Fruit fly (Drosophila melanogaster) whole organism, prepupa: ENCODE measurements around the gene CG10064.

ENCODE experiments used
- Blimp-1 ChIP-seq: fragments of 200-800 bp; sonication (Bioruptor generic); optimal IDR thresholded peaks from 3 replicates; lab custom pipeline; 2017; ENCODE audit warnings: missing biosample characterization, missing genetic modification characterization, mild to moderate bottlenecking, moderate library complexity, missing genetic modification reagents
- CG10631 ChIP-seq: fragments of 200-800 bp; sonication (Bioruptor generic); optimal IDR thresholded peaks from 2 replicates; lab custom pipeline; 2016; ENCODE audit warnings: missing biosample characterization, missing genetic modification characterization
- CG10669 ChIP-seq: fragments of 200-800 bp; sonication (Bioruptor generic); optimal IDR thresholded peaks from 3 replicates; lab custom pipeline; 2018; ENCODE audit warnings: missing biosample characterization, mild to moderate bottlenecking, missing genetic modification characterization, moderate library complexity
- CG11294 ChIP-seq: fragments of 200-800 bp; sonication (Bioruptor generic); IDR thresholded peaks from 2 replicates; pipeline ENCODE4 v1.3.6; 2022; ENCODE audit warnings: missing biosample characterization, missing genetic modification characterization
- CG11762 ChIP-seq: fragments of 200-800 bp; sonication (Bioruptor generic); optimal IDR thresholded peaks from 3 replicates; lab custom pipeline; 2016; ENCODE audit warnings: missing biosample characterization, missing genetic modification characterization; ENCODE audit not compliant: insufficient read depth
- CG11902 ChIP-seq: fragments of 200-800 bp; sonication (Bioruptor generic); optimal IDR thresholded peaks from 3 replicates; lab custom pipeline; 2016; ENCODE audit warnings: missing biosample characterization, missing genetic modification characterization
- CG15336 ChIP-seq: fragments of 200-800 bp; sonication (Bioruptor generic); IDR thresholded peaks from 2 replicates; pipeline ENCODE4 v1.3.6; 2022; ENCODE audit warnings: missing biosample characterization, missing genetic modification characterization
- CG1621 ChIP-seq: fragments of 200-800 bp; sonication (Bioruptor generic); optimal IDR thresholded peaks from 3 replicates; lab custom pipeline; 2018; ENCODE audit warnings: missing biosample characterization, mild to moderate bottlenecking, missing genetic modification characterization
- CG16779 ChIP-seq: fragments of 200-800 bp; sonication (Bioruptor generic); optimal IDR thresholded peaks from 3 replicates; lab custom pipeline; 2017; ENCODE audit warnings: missing biosample characterization, mild to moderate bottlenecking, missing genetic modification characterization
- CG3032 ChIP-seq: fragments of 200-800 bp; optimal IDR thresholded peaks from 2 replicates; lab custom pipeline; 2019; ENCODE audit warnings: missing biosample characterization, mild to moderate bottlenecking, missing genetic modification characterization, moderate library complexity
- CG32006 ChIP-seq: fragments of 200-800 bp; sonication (Bioruptor generic); optimal IDR thresholded peaks from 3 replicates; lab custom pipeline; 2017; ENCODE audit warnings: missing biosample characterization, mild to moderate bottlenecking, missing genetic modification characterization
- CG34406 ChIP-seq: fragments of 200-800 bp; sonication (Bioruptor generic); optimal IDR thresholded peaks from 3 replicates; lab custom pipeline; 2016; ENCODE audit warnings: missing biosample characterization, missing genetic modification characterization
- CG6163 ChIP-seq: fragments of 200-800 bp; sonication (Bioruptor generic); IDR thresholded peaks from 3 replicates; pipeline ENCODE4 v1.3.6; 2022; ENCODE audit warnings: missing biosample characterization, missing genetic modification characterization
- CG6276 ChIP-seq: fragments of 200-800 bp; sonication (Bioruptor generic); optimal IDR thresholded peaks from 2 replicates; lab custom pipeline; 2017; ENCODE audit warnings: missing biosample characterization, mild to moderate bottlenecking, missing genetic modification characterization
- CG6792 ChIP-seq: fragments of 200-800 bp; sonication (Bioruptor generic); optimal IDR thresholded peaks from 3 replicates; lab custom pipeline; 2016; ENCODE audit warnings: missing biosample characterization, missing genetic modification characterization
- CG6854 ChIP-seq: fragments of 200-800 bp; sonication (Bioruptor generic); optimal IDR thresholded peaks from 2 replicates; lab custom pipeline; 2017; ENCODE audit warnings: missing biosample characterization, mild to moderate bottlenecking, missing genetic modification characterization
- CG7368 ChIP-seq: fragments of 200-800 bp; sonication (Bioruptor generic); optimal IDR thresholded peaks from 3 replicates; lab custom pipeline; 2016; ENCODE audit warnings: missing biosample characterization, missing genetic modification characterization
- CG8119 ChIP-seq: fragments of 200-800 bp; sonication (Bioruptor generic); IDR thresholded peaks from 3 replicates; pipeline ENCODE4 v1.3.6; 2022; ENCODE audit warnings: missing biosample characterization, missing genetic modification characterization
- CG8632 ChIP-seq: fragments of 200-800 bp; sonication (Bioruptor generic); optimal IDR thresholded peaks from 3 replicates; lab custom pipeline; 2016; ENCODE audit warnings: missing biosample characterization, missing genetic modification characterization
- CG9139 ChIP-seq: fragments of 200-800 bp; sonication (Bioruptor generic); optimal IDR thresholded peaks from 3 replicates; lab custom pipeline; 2017; ENCODE audit warnings: missing biosample characterization, mild to moderate bottlenecking, missing genetic modification characterization
- Eip78C ChIP-seq: fragments of 200-800 bp; sonication (Bioruptor generic); peaks from one replicate; lab custom pipeline; 2016; ENCODE audit warnings: missing biosample characterization, missing genetic modification characterization
- Eip93F ChIP-seq: fragments of 200-800 bp; sonication (Bioruptor generic); optimal IDR thresholded peaks from 2 replicates; lab custom pipeline; 2016; ENCODE audit warnings: missing biosample characterization, mild to moderate bottlenecking, missing genetic modification characterization
- Ets21C ChIP-seq: fragments of 200-800 bp; sonication (Bioruptor generic); optimal IDR thresholded peaks from 3 replicates; lab custom pipeline; 2016; ENCODE audit warnings: missing biosample characterization, missing genetic modification characterization
- Gug ChIP-seq: fragments of 200-800 bp; sonication (Bioruptor generic); IDR thresholded peaks from 2 replicates; pipeline ENCODE4 v1.3.6; 2022; ENCODE audit warnings: missing biosample characterization, missing genetic modification characterization
- Hr38 ChIP-seq: sonication (Bioruptor generic); optimal IDR thresholded peaks from 2 replicates; lab custom pipeline; 2016; ENCODE audit warnings: missing biosample characterization, missing genetic modification characterization
- Hr39 ChIP-seq: fragments of 200-800 bp; sonication (Bioruptor generic); optimal IDR thresholded peaks from 2 replicates; lab custom pipeline; 2016; ENCODE audit warnings: missing biosample characterization, missing genetic modification characterization
- Hr4 ChIP-seq: fragments of 200-800 bp; sonication (Bioruptor generic); optimal IDR thresholded peaks from 3 replicates; lab custom pipeline; 2016; ENCODE audit warnings: missing biosample characterization, missing genetic modification characterization
- Met ChIP-seq: fragments of 200-800 bp; sonication (Bioruptor generic); optimal IDR thresholded peaks from 3 replicates; lab custom pipeline; 2016; ENCODE audit warnings: missing biosample characterization, missing genetic modification characterization
- OdsH ChIP-seq: fragments of 200-800 bp; sonication (Bioruptor generic); optimal IDR thresholded peaks from 3 replicates; lab custom pipeline; 2016; ENCODE audit warnings: missing biosample characterization, missing genetic modification characterization
- Smox ChIP-seq: fragments of 200-800 bp; sonication (Bioruptor generic); optimal IDR thresholded peaks from 3 replicates; lab custom pipeline; 2016; ENCODE audit warnings: missing biosample characterization, missing genetic modification characterization
- Sox102F ChIP-seq: fragments of 200-800 bp; sonication (Bioruptor generic); optimal IDR thresholded peaks from 2 replicates; lab custom pipeline; 2016; ENCODE audit warnings: missing biosample characterization, mild to moderate bottlenecking, missing genetic modification characterization
- Sox14 ChIP-seq: fragments of 200-800 bp; sonication (Bioruptor generic); optimal IDR thresholded peaks from 3 replicates; lab custom pipeline; 2016; ENCODE audit warnings: missing biosample characterization, missing genetic modification characterization
- achi ChIP-seq: fragments of 200-800 bp; sonication (Bioruptor generic); optimal IDR thresholded peaks from 3 replicates; lab custom pipeline; 2016; ENCODE audit warnings: missing biosample characterization, missing genetic modification characterization
- acj6 ChIP-seq: fragments of 200-800 bp; sonication (Bioruptor generic); optimal IDR thresholded peaks from 3 replicates; lab custom pipeline; 2016; ENCODE audit warnings: missing biosample characterization, missing genetic modification characterization
- dsx ChIP-seq: fragments of 200-800 bp; optimal IDR thresholded peaks from 3 replicates; lab custom pipeline; 2019; ENCODE audit warnings: missing biosample characterization, mild to moderate bottlenecking, missing genetic modification characterization, moderate library complexity; ENCODE audit not compliant: poor library complexity, severe bottlenecking
- eg ChIP-seq: fragments of 200-800 bp; sonication (Bioruptor generic); IDR thresholded peaks from 3 replicates; pipeline ENCODE4 v1.3.6; 2022; ENCODE audit warnings: missing biosample characterization, missing genetic modification characterization
- esn ChIP-seq: fragments of 200-800 bp; sonication (Bioruptor generic); optimal IDR thresholded peaks from 2 replicates; lab custom pipeline; 2016; ENCODE audit warnings: missing biosample characterization, mild to moderate bottlenecking, missing genetic modification characterization, moderate library complexity
- fd59A ChIP-seq: fragments of 200-800 bp; sonication (Bioruptor generic); optimal IDR thresholded peaks from 2 replicates; lab custom pipeline; 2017; ENCODE audit warnings: missing biosample characterization, mild to moderate bottlenecking, missing genetic modification characterization, missing genetic modification reagents
- fd85E ChIP-seq: fragments of 200-800 bp; sonication (Bioruptor generic); optimal IDR thresholded peaks from 3 replicates; lab custom pipeline; 2016; ENCODE audit warnings: missing biosample characterization, missing genetic modification characterization
- fkh ChIP-seq: fragments of 200-800 bp; sonication (Bioruptor generic); optimal IDR thresholded peaks from 3 replicates; lab custom pipeline; 2017; ENCODE audit warnings: missing biosample characterization, mild to moderate bottlenecking, missing genetic modification characterization, moderate library complexity
- net ChIP-seq: fragments of 200-800 bp; sonication (Bioruptor generic); optimal IDR thresholded peaks from 3 replicates; lab custom pipeline; 2016; ENCODE audit warnings: missing biosample characterization, missing genetic modification characterization
- salr ChIP-seq, 2 experiments: fragments of 200-800 bp; sonication (Bioruptor generic); optimal IDR thresholded peaks; 3 replicates each; lab custom pipeline; 2016 to 2018; ENCODE audit warnings: missing biosample characterization in 2 of 2, missing genetic modification characterization in 2 of 2, mild to moderate bottlenecking in 1 of 2
- ss ChIP-seq, 2 experiments: fragments of 200-800 bp; sonication (Bioruptor generic); optimal IDR thresholded peaks; 2 replicates in 1 of 2; 3 replicates in 1 of 2; lab custom pipeline; 2017 to 2018; ENCODE audit warnings: mild to moderate bottlenecking in 2 of 2, missing biosample characterization in 2 of 2, missing genetic modification characterization in 2 of 2, moderate library complexity in 1 of 2
- svp ChIP-seq: fragments of 200-800 bp; sonication (Bioruptor generic); peaks from one replicate; lab custom pipeline; 2016; ENCODE audit warnings: missing biosample characterization, missing genetic modification characterization
- topi ChIP-seq: fragments of 200-800 bp; sonication (Bioruptor generic); optimal IDR thresholded peaks from 3 replicates; lab custom pipeline; 2016; ENCODE audit warnings: missing biosample characterization, missing genetic modification characterization

CG10064 gene

DNA sequence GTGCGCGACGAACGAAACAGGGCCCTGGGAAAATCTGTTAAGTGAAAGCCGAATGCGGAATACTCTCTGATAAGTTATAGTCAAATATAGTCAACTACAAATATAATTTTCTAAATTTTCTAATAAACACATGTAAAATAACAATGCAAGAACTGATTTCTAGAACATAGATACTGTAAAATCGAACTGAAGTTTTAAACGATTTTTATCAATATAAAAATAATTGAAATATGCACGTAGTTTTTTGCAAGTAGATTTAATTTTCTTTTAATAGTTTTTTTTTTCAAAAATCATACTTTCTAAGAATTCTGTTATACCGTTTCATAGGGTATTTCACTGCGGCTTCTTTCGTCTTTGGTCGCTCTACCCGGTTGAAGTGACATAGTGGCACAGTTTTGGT, 40.7 kb upstream of the CG10064 start (continued):
- TF ChIP-seq Smox (GFP tag; lab: Kevin White, UChicago) (peak; percentile 11), CG15336 (GFP tag; lab: Robert Waterston, UW) (peak; percentile 52; the same call in 1 of the 2 replicates), CG32006 (GFP tag; lab: Kevin White, UChicago) (peak; percentile 65), Hr38 (no peak), CG34406 (GFP tag; lab: Kevin White, UChicago) (peak; percentile 53), topi (GFP tag; lab: Kevin White, UChicago) (peak; percentile 28)

DNA sequence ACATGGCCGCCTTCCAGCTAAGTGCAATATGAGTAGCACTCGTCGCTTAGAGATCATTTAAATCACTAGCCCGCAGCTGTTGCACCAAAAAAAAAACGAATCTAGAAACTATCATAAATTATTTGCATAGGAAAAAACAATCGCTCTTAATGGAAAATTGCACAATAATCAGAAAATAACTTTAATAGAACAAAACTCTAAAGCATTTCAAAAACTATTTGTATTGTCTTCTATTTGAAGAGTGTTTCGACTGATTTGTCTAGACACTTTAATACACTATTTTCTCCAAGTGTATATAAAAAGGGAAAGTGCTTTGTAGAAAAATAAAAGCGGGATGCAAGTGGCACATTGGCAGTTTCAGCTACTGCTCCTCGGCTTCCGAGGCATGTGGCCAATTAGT, 38.7 kb upstream of the CG10064 start:
- peak; percentile 45 for TF ChIP-seq Hr4 (GFP tag; lab: Kevin White, UChicago)
- peak in 1 of 2 experiments; percentile 20 for TF ChIP-seq salr (GFP tag; optimal IDR thresholded peaks at IDR 0.05; lab: Kevin White, UChicago)
- no peak for TF ChIP-seq fkh (GFP tag; lab: Kevin White, UChicago)
- peak; percentile 5 for TF ChIP-seq achi
- no peak for TF ChIP-seq Ets21C
- no peak for TF ChIP-seq CG1621 (tag; lab: Kevin White, UChicago)
- no peak for TF ChIP-seq CG11294 (GFP tag; lab: Robert Waterston, UW)
- TF ChIP-seq CG9139 (GFP tag; lab: Kevin White, UChicago): no peak
- no peak for TF ChIP-seq fd59A (GFP tag; lab: Kevin White, UChicago)
- no peak for TF ChIP-seq CG11902
- TF ChIP-seq CG32006 (GFP tag; lab: Kevin White, UChicago): peak; percentile 49
- TF ChIP-seq acj6 (GFP tag; lab: Kevin White, UChicago): peak; percentile 4
- TF ChIP-seq CG16779 (tag; lab: Kevin White, UChicago): no peak
- 0 out of 3 replicates have a peak, but pooled peaks have one; percentile 18 for TF ChIP-seq CG6163
- no peak for TF ChIP-seq Smox (GFP tag; lab: Kevin White, UChicago)
- TF ChIP-seq CG15336 (GFP tag; lab: Robert Waterston, UW): 0 out of 2 replicates have a peak, but pooled peaks have one; percentile 35
- TF ChIP-seq Hr38: no peak
- no peak for TF ChIP-seq Sox102F (GFP tag; lab: Kevin White, UChicago)
- peak; percentile 79 for TF ChIP-seq Eip78C (GFP tag; lab: Kevin White, UChicago)
- TF ChIP-seq CG8119 (GFP tag; lab: Robert Waterston, UW): peak; percentile 19; the same call in 1 of the 3 replicates
- peak; percentile 16; the same call in 1 of the 2 replicates for TF ChIP-seq Gug (GFP tag; lab: Robert Waterston, UW)
- no peak for TF ChIP-seq Eip93F (GFP tag; lab: Kevin White, UChicago)
- TF ChIP-seq, all 60 proteins: peak for 10

DNA sequence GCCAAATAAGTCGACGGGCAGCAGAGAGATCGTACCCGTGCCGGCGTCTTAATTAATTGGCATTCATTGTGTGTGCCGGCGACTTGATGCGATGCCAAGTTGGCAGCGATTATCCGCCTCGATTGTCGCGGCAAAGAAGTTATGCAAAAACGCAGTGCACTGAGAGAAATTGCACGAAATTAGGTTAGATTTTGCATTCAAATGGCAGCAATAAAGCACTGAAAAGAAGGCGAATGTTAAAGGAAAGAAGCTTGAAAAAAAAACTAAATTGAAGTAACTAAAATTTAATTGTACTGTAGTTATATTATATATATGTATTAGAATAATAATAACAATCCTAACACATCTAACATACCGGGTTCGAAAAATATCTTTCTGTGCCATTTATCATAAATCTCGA, 35.4 kb upstream of the CG10064 start:
- no peak for TF ChIP-seq Hr39 (GFP tag; lab: Kevin White, UChicago)
- peak; percentile 45 for TF ChIP-seq Eip78C (GFP tag; lab: Kevin White, UChicago)
- peak; percentile 32; the same call in 1 of the 3 replicates for TF ChIP-seq eg (GFP tag; lab: Robert Waterston, UW)
- TF ChIP-seq CG11762: no peak
- no peak for TF ChIP-seq CG7368 (GFP tag; lab: Kevin White, UChicago)
- TF ChIP-seq Sox14: no peak
- TF ChIP-seq CG1621 (tag; lab: Kevin White, UChicago): no peak
- no peak for TF ChIP-seq Met
- no peak for TF ChIP-seq Sox102F (GFP tag; lab: Kevin White, UChicago)
- TF ChIP-seq CG9139 (GFP tag; lab: Kevin White, UChicago): no peak
- peak; percentile 21 for TF ChIP-seq CG6276
- TF ChIP-seq CG6854 (GFP tag; lab: Kevin White, UChicago): no peak
- TF ChIP-seq net (GFP tag; lab: Kevin White, UChicago): no peak
- TF ChIP-seq OdsH: no peak
- TF ChIP-seq CG15336 (GFP tag; lab: Robert Waterston, UW): peak; percentile 25; the same call in 1 of the 2 replicates
- TF ChIP-seq CG11294 (GFP tag; lab: Robert Waterston, UW): 0 out of 2 replicates have a peak, but pooled peaks have one; percentile 38
- TF ChIP-seq CG3032 (tag; lab: Kevin White, UChicago): no peak
- TF ChIP-seq achi: no peak
- TF ChIP-seq CG8632: peak; percentile 22
- TF ChIP-seq ss (GFP tag; optimal IDR thresholded peaks at IDR 0.05; lab: Kevin White, UChicago): no peak
- no peak for TF ChIP-seq Hr4 (GFP tag; lab: Kevin White, UChicago)
- TF ChIP-seq CG10631: no peak
- no peak for TF ChIP-seq dsx (GFP tag; lab: Kevin White, UChicago)
- no peak for TF ChIP-seq CG6792
- no peak for TF ChIP-seq Blimp-1 (GFP tag; lab: Kevin White, UChicago)
- no peak for TF ChIP-seq Ets21C
- TF ChIP-seq CG32006 (GFP tag; lab: Kevin White, UChicago): peak; percentile 29
- 0 out of 3 replicates have a peak, but pooled peaks have one; percentile 33 for TF ChIP-seq CG8119 (GFP tag; lab: Robert Waterston, UW)
- TF ChIP-seq svp: no peak
- TF ChIP-seq salr (GFP tag; optimal IDR thresholded peaks at IDR 0.05; lab: Kevin White, UChicago): no peak
- TF ChIP-seq Hr38: no peak
- no peak for TF ChIP-seq fd85E (GFP tag; lab: Kevin White, UChicago)
- no peak for TF ChIP-seq fkh (GFP tag; lab: Kevin White, UChicago)
- TF ChIP-seq esn (GFP tag; lab: Kevin White, UChicago): no peak
- no peak for TF ChIP-seq CG10669 (GFP tag; lab: Kevin White, UChicago)
